Fruit fly (Drosophila melanogaster): ENCODE results near the gene CG3277.

DNA sequence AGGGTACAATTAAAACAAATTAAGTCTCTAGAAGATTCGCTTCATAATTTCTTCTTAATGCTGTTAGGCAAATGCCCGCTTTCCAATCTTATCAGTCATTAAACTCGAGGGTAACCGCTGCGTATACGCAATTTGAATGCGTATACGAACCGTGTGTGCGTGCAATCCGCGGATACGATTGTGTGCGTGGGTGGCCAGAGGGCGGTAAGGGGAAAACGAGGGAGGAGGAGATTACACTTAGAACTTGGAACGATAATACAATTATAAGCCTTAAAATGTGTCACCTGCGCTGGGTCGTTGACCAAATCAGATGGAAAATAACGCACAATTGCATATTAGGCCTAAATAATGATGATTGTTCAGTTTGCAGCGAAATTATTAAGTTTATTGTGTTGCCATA is 51.9 kb downstream of the CG3277 start:
- TF ChIP-seq usp (GFP tag; optimal IDR thresholded peaks at IDR 0.05) (no peak), foxo (GFP tag; optimal IDR thresholded peaks at IDR 0.05) (no peak), br (GFP tag; optimal IDR thresholded peaks at IDR 0.05) (no peak), rgr (GFP tag; optimal IDR thresholded peaks at IDR 0.05) (no peak), Dfd (GFP tag; optimal IDR thresholded peaks at IDR 0.05) (no peak), h (GFP tag; optimal IDR thresholded peaks at IDR 0.05) (no peak), OdsH (GFP tag; optimal IDR thresholded peaks at IDR 0.05) (no peak), pan (optimal IDR thresholded peaks at IDR 0.05) (no peak)

All from whole organism, wandering third instar larva.